Worm (Caenorhabditis elegans) whole organism, young adult: ENCODE measurements around the gene set-14.
A peak's percentile ranks its signal among the peaks of the same experiment; 100 is the strongest.

ENCODE experiments used
- D2030.7 ChIP-seq: fragments of 200-800 bp; sonication (Bioruptor generic); IDR thresholded peaks from 2 replicates; pipeline ENCODE4 v1.3.6; 2022; ENCODE audit warnings: missing genetic modification reagents, missing genetic modification characterization, missing compliant biosample characterization
- F22D6.2 ChIP-seq: sonication (generic microtip); optimal IDR thresholded peaks from 2 replicates; lab custom pipeline; 2016; ENCODE audit warnings: mild to moderate bottlenecking, missing genetic modification characterization, missing compliant biosample characterization
- F33H1.4 ChIP-seq: fragments of 200-800 bp; sonication (Bioruptor generic); IDR thresholded peaks from 2 replicates; pipeline ENCODE4 v1.3.6; 2022; ENCODE audit warnings: missing genetic modification reagents, missing genetic modification characterization, missing compliant biosample characterization
- F39B2.1 ChIP-seq: fragments of 200-800 bp; sonication (Bioruptor generic); IDR thresholded peaks from 2 replicates; pipeline ENCODE4 v1.3.6; 2022; ENCODE audit warnings: missing genetic modification reagents, missing genetic modification characterization, missing compliant biosample characterization
- F55B11.4 ChIP-seq: sonication (generic microtip); optimal IDR thresholded peaks from 2 replicates; lab custom pipeline; 2016; ENCODE audit warnings: missing compliant biosample characterization, missing genetic modification characterization, borderline replicate concordance; ENCODE audit not compliant: insufficient read depth
- F57A8.1 ChIP-seq: fragments of 200-800 bp; sonication (Bioruptor generic); optimal IDR thresholded peaks from 2 replicates; lab custom pipeline; 2018; ENCODE audit warnings: mild to moderate bottlenecking, missing genetic modification characterization, moderate library complexity, missing compliant biosample characterization
- F57C9.4 ChIP-seq: sonication (generic microtip); optimal IDR thresholded peaks from 2 replicates; lab custom pipeline; 2017; ENCODE audit warnings: mild to moderate bottlenecking, missing genetic modification characterization, missing compliant biosample characterization
- T26A5.8 ChIP-seq: sonication (generic microtip); optimal IDR thresholded peaks from 2 replicates; lab custom pipeline; 2016; ENCODE audit warnings: missing genetic modification characterization, missing compliant biosample characterization
- Y53F4B.3 ChIP-seq: fragments of 200-800 bp; sonication (Bioruptor generic); IDR thresholded peaks from 2 replicates; pipeline ENCODE4 v1.3.6; 2022; ENCODE audit warnings: missing genetic modification reagents, missing genetic modification characterization, missing compliant biosample characterization
- Y56A3A.18 ChIP-seq: fragments of 200-800 bp; sonication (Bioruptor generic); IDR thresholded peaks from 2 replicates; pipeline ENCODE4 v1.3.6; 2022; ENCODE audit warnings: missing genetic modification reagents, missing genetic modification characterization, missing compliant biosample characterization
- Y67H2A.10 ChIP-seq: fragments of 200-800 bp; sonication (Bioruptor generic); conservative IDR thresholded peaks from 2 replicates; pipeline ENCODE4 v1.3.6; 2022; ENCODE audit warnings: missing genetic modification reagents, missing genetic modification characterization, missing compliant biosample characterization
- Y79H2A.3 ChIP-seq: fragments of 200-800 bp; sonication (Bioruptor generic); conservative IDR thresholded peaks from 2 replicates; pipeline ENCODE4 v1.3.6; 2022; ENCODE audit warnings: missing genetic modification reagents, missing genetic modification characterization, missing compliant biosample characterization
- ZK185.1 ChIP-seq: sonication (generic microtip); optimal IDR thresholded peaks from 2 replicates; lab custom pipeline; 2016; ENCODE audit warnings: mild to moderate bottlenecking, missing genetic modification characterization, missing compliant biosample characterization; ENCODE audit not compliant: poor library complexity, severe bottlenecking
- akir-1 ChIP-seq: fragments of 200-800 bp; sonication (Bioruptor generic); optimal IDR thresholded peaks from 2 replicates; lab custom pipeline; 2018; ENCODE audit warnings: mild to moderate bottlenecking, missing genetic modification characterization, moderate library complexity, missing compliant biosample characterization
- ama-1 ChIP-seq, 3 experiments: fragments of 150-350 bp in 1 of 3; sonication (generic microtip) in 2 of 3; optimal IDR thresholded peaks; 2 replicates each; lab custom pipeline; 2014 to 2018; ENCODE audit warnings: missing biosample characterization in 2 of 3, missing genetic modification characterization in 2 of 3, missing genetic modification reagents in 2 of 3
- aptf-2 ChIP-seq: fragments of 200-800 bp; sonication (Bioruptor generic); conservative IDR thresholded peaks from 2 replicates; pipeline ENCODE4 v1.3.6; 2022; ENCODE audit warnings: missing genetic modification reagents, missing genetic modification characterization, missing compliant biosample characterization
- aptf-3 ChIP-seq: fragments of 200-800 bp; sonication (Bioruptor generic); IDR thresholded peaks from 2 replicates; pipeline ENCODE4 v1.3.6; 2022; ENCODE audit warnings: missing genetic modification characterization, missing compliant biosample characterization
- athp-1 ChIP-seq: sonication (generic microtip); optimal IDR thresholded peaks from 2 replicates; lab custom pipeline; 2017; ENCODE audit warnings: mild to moderate bottlenecking, missing genetic modification characterization, missing compliant biosample characterization
- ceh-27 ChIP-seq: fragments of 200-800 bp; sonication (Bioruptor generic); optimal IDR thresholded peaks from 2 replicates; lab custom pipeline; 2018; ENCODE audit warnings: mild to moderate bottlenecking, missing genetic modification characterization, moderate library complexity, missing compliant biosample characterization
- ceh-40 ChIP-seq: fragments of 200-800 bp; sonication (Bioruptor generic); IDR thresholded peaks from 2 replicates; pipeline ENCODE4 v1.3.6; 2022; ENCODE audit warnings: missing genetic modification characterization, missing compliant biosample characterization
- ceh-79 ChIP-seq: sonication (generic microtip); optimal IDR thresholded peaks from 2 replicates; lab custom pipeline; 2017; ENCODE audit warnings: mild to moderate bottlenecking, missing genetic modification characterization, missing compliant biosample characterization
- dox-1 ChIP-seq: fragments of 200-800 bp; sonication (Bioruptor generic); IDR thresholded peaks from 2 replicates; pipeline ENCODE4 v1.3.6; 2022; ENCODE audit warnings: missing genetic modification reagents, missing genetic modification characterization, missing compliant biosample characterization
- ekl-4 ChIP-seq: fragments of 200-800 bp; sonication (Bioruptor generic); IDR thresholded peaks from 2 replicates; pipeline ENCODE4 v1.3.6; 2022; ENCODE audit warnings: missing genetic modification reagents, missing genetic modification characterization, missing compliant biosample characterization
- fkh-3 ChIP-seq: sonication (generic microtip); optimal IDR thresholded peaks from 2 replicates; lab custom pipeline; 2016; ENCODE audit warnings: mild to moderate bottlenecking, missing genetic modification characterization, missing compliant biosample characterization
- him-1 ChIP-seq: sonication (generic microtip); optimal IDR thresholded peaks from 2 replicates; lab custom pipeline; 2016; ENCODE audit warnings: missing genotype, missing genetic modification reagents, missing genetic modification characterization, missing compliant biosample characterization
- hmg-20 ChIP-seq: fragments of 200-800 bp; sonication (Bioruptor generic); IDR thresholded peaks from 2 replicates; pipeline ENCODE4 v1.3.6; 2022; ENCODE audit warnings: missing genetic modification reagents, missing genetic modification characterization, missing compliant biosample characterization
- hsf-1 ChIP-seq: fragments of 200-800 bp; sonication (Bioruptor generic); IDR thresholded peaks from 2 replicates; pipeline ENCODE4 v1.3.6; 2022; ENCODE audit warnings: missing genetic modification reagents, missing genetic modification characterization, missing compliant biosample characterization
- lag-1 ChIP-seq: fragments of 200-800 bp; sonication (Bioruptor generic); IDR thresholded peaks from 2 replicates; pipeline ENCODE4 v1.3.6; 2022; ENCODE audit warnings: missing genetic modification reagents, missing genetic modification characterization, missing compliant biosample characterization
- let-607 ChIP-seq, 2 experiments: fragments of 200-800 bp in 1 of 2; sonication (Bioruptor generic) in 1 of 2; sonication (generic microtip) in 1 of 2; optimal IDR thresholded peaks; 2 replicates each; lab custom pipeline; 2016 to 2018; ENCODE audit warnings: mild to moderate bottlenecking in 2 of 2, missing compliant biosample characterization in 2 of 2, missing genetic modification characterization in 2 of 2, moderate library complexity in 2 of 2, missing genotype in 1 of 2
- lin-35 ChIP-seq, 3 experiments: fragments of 150-350 bp in 2 of 3; sonication (generic microtip) in 1 of 3; optimal IDR thresholded peaks; 2 replicates each; lab custom pipeline; 2014 to 2018; ENCODE audit warnings: missing biosample characterization in 3 of 3, missing genetic modification characterization in 3 of 3, missing genetic modification reagents in 3 of 3
- nfya-1 ChIP-seq: sonication (generic microtip); optimal IDR thresholded peaks from 2 replicates; lab custom pipeline; 2017; ENCODE audit warnings: antibody characterized with exemption, missing compliant biosample characterization, missing genetic modification characterization, borderline replicate concordance; ENCODE audit not compliant: insufficient read depth
- nhr-120 ChIP-seq: fragments of 200-800 bp; sonication (Bioruptor generic); IDR thresholded peaks from 2 replicates; pipeline ENCODE4 v1.3.6; 2022; ENCODE audit warnings: missing genetic modification characterization, missing compliant biosample characterization
- nhr-179 ChIP-seq: sonication (generic microtip); optimal IDR thresholded peaks from 2 replicates; lab custom pipeline; 2016; ENCODE audit warnings: mild to moderate bottlenecking, missing genetic modification characterization, missing compliant biosample characterization
- pbrm-1 ChIP-seq: fragments of 200-800 bp; sonication (Bioruptor generic); IDR thresholded peaks from 2 replicates; pipeline ENCODE4 v1.3.6; 2022; ENCODE audit warnings: missing genetic modification reagents, missing genetic modification characterization, missing compliant biosample characterization
- rcor-1 ChIP-seq: fragments of 200-800 bp; sonication (Bioruptor generic); IDR thresholded peaks from 2 replicates; pipeline ENCODE4 v1.3.6; 2022; ENCODE audit warnings: missing genetic modification reagents, missing genetic modification characterization, missing compliant biosample characterization
- rec-8 ChIP-seq, 2 experiments: sonication (generic microtip); optimal IDR thresholded peaks; 2 replicates each; lab custom pipeline; 2016; ENCODE audit warnings: mild to moderate bottlenecking in 2 of 2, missing genetic modification characterization in 2 of 2, missing genetic modification reagents in 2 of 2, missing genotype in 2 of 2, missing biosample characterization in 1 of 2, missing compliant biosample characterization in 1 of 2, moderate library complexity in 1 of 2
- rpc-1 ChIP-seq, 2 experiments: fragments of 150-350 bp in 1 of 2; sonication (generic microtip) in 1 of 2; optimal IDR thresholded peaks; 2 replicates each; lab custom pipeline; 2014 to 2018; ENCODE audit warnings: missing biosample characterization in 1 of 2, missing genetic modification characterization in 1 of 2, missing genetic modification reagents in 1 of 2, missing genotype in 1 of 2
- snpc-1.1 ChIP-seq: sonication (generic microtip); optimal IDR thresholded peaks from 2 replicates; lab custom pipeline; 2017; ENCODE audit warnings: missing genetic modification characterization, mild to moderate bottlenecking, missing compliant biosample characterization, antibody characterized with exemption, moderate library complexity, missing genotype, missing genetic modification reagents; ENCODE audit not compliant: insufficient read depth
- snpc-3.4 ChIP-seq: sonication (generic microtip); optimal IDR thresholded peaks from 2 replicates; lab custom pipeline; 2017; ENCODE audit warnings: missing genetic modification characterization, mild to moderate bottlenecking, missing compliant biosample characterization, antibody characterized with exemption, moderate library complexity, missing genotype, missing genetic modification reagents
- tbp1 ChIP-seq: fragments of 200-800 bp; sonication (Bioruptor generic); optimal IDR thresholded peaks from 2 replicates; lab custom pipeline; 2018; ENCODE audit warnings: mild to moderate bottlenecking, missing genetic modification characterization, missing compliant biosample characterization
- tbx-9 ChIP-seq: sonication (generic microtip); optimal IDR thresholded peaks from 2 replicates; lab custom pipeline; 2016; ENCODE audit warnings: borderline replicate concordance, missing genetic modification characterization, inconsistent platforms, missing compliant biosample characterization
- tlf-1 ChIP-seq: fragments of 200-800 bp; sonication (Bioruptor generic); optimal IDR thresholded peaks from 2 replicates; lab custom pipeline; 2018; ENCODE audit warnings: mild to moderate bottlenecking, missing genetic modification characterization, missing compliant biosample characterization
- unc-130 ChIP-seq: sonication (generic microtip); optimal IDR thresholded peaks from 2 replicates; lab custom pipeline; 2016; ENCODE audit warnings: missing genetic modification reagents, missing genetic modification characterization, missing compliant biosample characterization
- unc-62 ChIP-seq: fragments of 150-350 bp; optimal IDR thresholded peaks from 2 replicates; lab custom pipeline; 2014; ENCODE audit warnings: missing biosample characterization, missing genetic modification reagents, missing genetic modification characterization
- zfh-2 ChIP-seq: fragments of 200-800 bp; sonication (Bioruptor generic); conservative IDR thresholded peaks from 2 replicates; pipeline ENCODE4 v1.3.6; 2022; ENCODE audit warnings: missing genetic modification reagents, missing genetic modification characterization, missing compliant biosample characterization
- ztf-6 ChIP-seq: fragments of 200-800 bp; sonication (Bioruptor generic); IDR thresholded peaks from 2 replicates; pipeline ENCODE4 v1.3.6; 2022; ENCODE audit warnings: missing genetic modification reagents, missing genetic modification characterization, missing compliant biosample characterization

Gene set-14

DNA sequence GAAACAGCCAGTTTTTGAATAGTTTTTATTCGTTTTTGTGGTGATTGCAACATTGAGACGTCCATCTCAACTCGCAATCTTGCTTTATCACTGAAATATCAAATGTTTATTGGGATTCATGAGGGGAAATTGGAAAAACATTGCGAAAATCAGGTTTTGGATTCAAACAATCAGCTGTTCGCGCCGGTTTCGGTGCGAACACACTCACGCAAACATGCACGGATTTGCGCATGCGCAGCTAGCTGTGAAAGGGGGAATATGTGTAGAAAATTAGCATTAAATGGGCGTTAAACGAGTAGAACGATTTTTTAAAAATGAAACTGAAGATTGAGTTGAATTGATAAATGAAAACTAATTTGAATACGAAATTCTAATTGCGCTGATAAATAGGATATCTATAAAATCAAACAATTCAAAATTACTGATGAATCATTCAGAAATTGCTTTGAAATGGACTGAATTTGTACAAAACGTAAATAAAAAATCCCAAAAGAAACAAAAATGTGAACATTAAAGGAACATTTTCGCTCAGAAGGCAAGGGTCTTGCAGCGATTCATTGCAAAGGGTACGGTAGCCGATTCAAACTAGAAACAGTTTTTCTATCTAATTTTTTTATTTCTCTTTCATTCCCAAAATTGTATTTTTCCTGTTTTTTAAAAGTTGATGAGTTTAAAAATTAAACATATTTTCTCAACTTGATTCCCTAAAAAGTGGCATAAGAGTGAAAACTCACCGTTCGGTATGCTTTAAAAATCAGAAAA is 12.7 kb downstream of the set-14 start, which contains the start of gene ect-2 (continued):
- TF ChIP-seq F55B11.4 (tag; lab: Kevin White, UChicago) (no peak), pbrm-1 (GFP tag; lab: Robert Waterston, UW) (no peak), him-1 (tag; lab: Kevin White, UChicago) (peak; percentile 23), T26A5.8 (no peak), tlf-1 (GFP tag; lab: Kevin White, UChicago) (no peak), D2030.7 (peak; percentile 60), rcor-1 (GFP tag; lab: Robert Waterston, UW) (0 out of 2 replicates have a peak, but pooled peaks have one; percentile 14), akir-1 (no peak), lag-1 (GFP tag; lab: Robert Waterston, UW) (no peak), fkh-3 (tag; lab: Kevin White, UChicago) (no peak), nhr-179 (tag; lab: Kevin White, UChicago) (no peak), hmg-20 (GFP tag; lab: Robert Waterston, UW) (no peak), let-607 (tag; optimal IDR thresholded peaks at IDR 0.05; lab: Kevin White, UChicago) (no peak), F33H1.4 (GFP tag; lab: Robert Waterston, UW) (peak; percentile 90), unc-62 (GFP tag; lab: Kevin White, UChicago) (no peak), tbp1 (GFP tag; lab: Kevin White, UChicago) (no peak), nhr-120 (GFP tag; lab: Robert Waterston, UW) (no peak), F57C9.4 (no peak), dox-1 (no peak), ekl-4 (GFP tag; lab: Robert Waterston, UW) (no peak), rpc-1 (optimal IDR thresholded peaks at IDR 0.05; lab: Kevin White, UChicago) (no peak), rpc-1 (tag; optimal IDR thresholded peaks at IDR 0.05; lab: Kevin White, UChicago) (no peak), Y53F4B.3 (no peak), unc-130 (GFP tag; lab: Kevin White, UChicago) (no peak), ceh-27 (GFP tag; lab: Kevin White, UChicago) (no peak), F39B2.1 (GFP tag; lab: Robert Waterston, UW) (no peak), tbx-9 (tag; lab: Kevin White, UChicago) (no peak), F22D6.2 (tag; lab: Kevin White, UChicago) (no peak), athp-1 (tag; lab: Kevin White, UChicago) (no peak), snpc-1.1 (no peak), Y56A3A.18 (no peak), zfh-2 (GFP tag; lab: Robert Waterston, UW) (no peak), ceh-40 (GFP tag; lab: Robert Waterston, UW) (no peak), lin-35 (GFP tag; optimal IDR thresholded peaks at IDR 0.05; lab: Kevin White, UChicago) (peak in 1 of 3 experiments; percentile 9), aptf-2 (GFP tag; lab: Robert Waterston, UW) (no peak), hsf-1 (GFP tag; lab: Robert Waterston, UW) (no peak), ceh-79 (tag; lab: Kevin White, UChicago) (no peak), Y79H2A.3 (GFP tag; lab: Robert Waterston, UW) (no peak), snpc-3.4 (tag; lab: Kevin White, UChicago) (no peak), rec-8 (tag; optimal IDR thresholded peaks at IDR 0.05; lab: Kevin White, UChicago) (no peak), nfya-1 (no peak), Y67H2A.10 (GFP tag; lab: Robert Waterston, UW) (no peak), aptf-3 (no peak), F57A8.1 (GFP tag; lab: Kevin White, UChicago) (no peak), ama-1 (optimal IDR thresholded peaks at IDR 0.05; lab: Kevin White, UChicago) (no peak), ama-1 (GFP tag; optimal IDR thresholded peaks at IDR 0.05; lab: Kevin White, UChicago) (no peak), ztf-6 (no peak), ZK185.1 (no peak)
